Worm (Caenorhabditis elegans): ENCODE results near the gene F09E5.7.
A peak's percentile ranks its signal among the peaks of the same experiment; 100 is the strongest.

The F09E5.7 gene

ce11 chrII:5333729-5334255 lies 18.1 kb upstream of the F09E5.7 start:
- TF ChIP-seq bed-3 (GFP tag; optimal IDR thresholded peaks at IDR 0.05) (no peak), ztf-11 (tag; optimal IDR thresholded peaks at IDR 0.05) (no peak), nhr-237 (tag; optimal IDR thresholded peaks at IDR 0.05) (no peak), sptf-1 (tag; optimal IDR thresholded peaks at IDR 0.05) (no peak), drap-1 (GFP tag; optimal IDR thresholded peaks at IDR 0.05) (no peak), flh-1 (GFP tag; optimal IDR thresholded peaks at IDR 0.05) (no peak), elt-1 (tag; optimal IDR thresholded peaks at IDR 0.05; ENCODE audit: borderline replicate concordance, insufficient read depth) (no peak), ces-1 (GFP tag; optimal IDR thresholded peaks at IDR 0.05) (no peak), mep-1 (tag; optimal IDR thresholded peaks at IDR 0.05) (no peak), nhr-12 (tag; optimal IDR thresholded peaks at IDR 0.05) (no peak), zip-8 (tag; optimal IDR thresholded peaks at IDR 0.05) (no peak), ceh-39 (tag; optimal IDR thresholded peaks at IDR 0.05) (no peak), cnd-1 (tag; optimal IDR thresholded peaks at IDR 0.05) (no peak)

- TF ChIP-seq sptf-1 (tag; optimal IDR thresholded peaks at IDR 0.05) (no peak), nhr-76 (tag; optimal IDR thresholded peaks at IDR 0.05) (no peak), cnd-1 (tag; optimal IDR thresholded peaks at IDR 0.05) (no peak), unc-62 (GFP tag; optimal IDR thresholded peaks at IDR 0.05) (no peak), ztf-11 (tag; optimal IDR thresholded peaks at IDR 0.05) (no peak), nhr-12 (tag; optimal IDR thresholded peaks at IDR 0.05) (no peak), lin-32 (GFP tag; optimal IDR thresholded peaks at IDR 0.05) (no peak), elt-1 (tag; optimal IDR thresholded peaks at IDR 0.05; ENCODE audit: borderline replicate concordance, insufficient read depth) (no peak), unc-120 (tag; optimal IDR thresholded peaks at IDR 0.05; ENCODE audit: poor library complexity, severe bottlenecking) (no peak), mls-2 (tag; optimal IDR thresholded peaks at IDR 0.05) (no peak), mab-5 (tag; optimal IDR thresholded peaks at IDR 0.05) (no peak), flh-1 (GFP tag; optimal IDR thresholded peaks at IDR 0.05) (no peak), sem-2 (GFP tag; optimal IDR thresholded peaks at IDR 0.05) (no peak), nhr-2 (tag; optimal IDR thresholded peaks at IDR 0.05) (no peak), ceh-83 (GFP tag; optimal IDR thresholded peaks at IDR 0.05) (no peak), ham-2 (GFP tag; optimal IDR thresholded peaks at IDR 0.05) (no peak)
Measured at ce11 chrII:5334628-5335027, 17.3 kb upstream of the F09E5.7 start.

- TF ChIP-seq pha-4 (tag; optimal IDR thresholded peaks at IDR 0.05): no peak
- no peak for TF ChIP-seq hlh-1 (tag; optimal IDR thresholded peaks at IDR 0.05)
- TF ChIP-seq ham-2 (GFP tag; optimal IDR thresholded peaks at IDR 0.05): no peak
Measured at ce11 chrII:5335370-5336034, 16.4 kb upstream of the F09E5.7 start.

ce11 chrII:5336035-5336376 lies 15.9 kb upstream of the F09E5.7 start:
- peak; percentile 27 for TF ChIP-seq cnd-1 (tag; optimal IDR thresholded peaks at IDR 0.05)
- no peak for TF ChIP-seq nhr-12 (tag; optimal IDR thresholded peaks at IDR 0.05)
- peak; percentile 32 for TF ChIP-seq unc-62 (GFP tag; optimal IDR thresholded peaks at IDR 0.05)
- peak; percentile 63 for TF ChIP-seq mep-1 (tag; optimal IDR thresholded peaks at IDR 0.05)
- no peak for TF ChIP-seq zip-8 (tag; optimal IDR thresholded peaks at IDR 0.05)
- TF ChIP-seq flh-1 (GFP tag; optimal IDR thresholded peaks at IDR 0.05): no peak
- no peak for TF ChIP-seq unc-39 (tag; optimal IDR thresholded peaks at IDR 0.05)
- TF ChIP-seq ces-1 (GFP tag; optimal IDR thresholded peaks at IDR 0.05): peak; percentile 40

- TF ChIP-seq sptf-1 (tag; optimal IDR thresholded peaks at IDR 0.05) (peak; percentile 19), ces-1 (GFP tag; optimal IDR thresholded peaks at IDR 0.05) (peak; percentile 64), M03D4.4 (tag; optimal IDR thresholded peaks at IDR 0.05) (peak; percentile 7), unc-62 (GFP tag; optimal IDR thresholded peaks at IDR 0.05) (peak; percentile 59), pha-4 (tag; optimal IDR thresholded peaks at IDR 0.05) (peak; percentile 67), ham-2 (GFP tag; optimal IDR thresholded peaks at IDR 0.05) (no peak), mab-5 (tag; optimal IDR thresholded peaks at IDR 0.05) (no peak), nhr-237 (tag; optimal IDR thresholded peaks at IDR 0.05) (peak; percentile 53), hlh-1 (tag; optimal IDR thresholded peaks at IDR 0.05) (peak; percentile 39), unc-120 (tag; optimal IDR thresholded peaks at IDR 0.05; ENCODE audit: poor library complexity, severe bottlenecking) (peak; percentile 49), flh-1 (GFP tag; optimal IDR thresholded peaks at IDR 0.05) (no peak), ceh-83 (GFP tag; optimal IDR thresholded peaks at IDR 0.05) (no peak)
Measured at ce11 chrII:5336660-5337494, 15.0 kb upstream of the F09E5.7 start.
